Worm (Caenorhabditis elegans) whole organism, young adult: ENCODE measurements around the gene T05C12.15.

ENCODE experiments used
- cebp-2 ChIP-seq: fragments of 200-800 bp; sonication (Bioruptor generic); IDR thresholded peaks from 2 replicates; pipeline ENCODE4 v1.3.6; 2022; ENCODE audit warnings: missing genetic modification characterization, missing compliant biosample characterization
- nfya-1 ChIP-seq: sonication (generic microtip); optimal IDR thresholded peaks from 2 replicates; lab custom pipeline; 2017; ENCODE audit warnings: antibody characterized with exemption, missing compliant biosample characterization, missing genetic modification characterization, borderline replicate concordance; ENCODE audit not compliant: insufficient read depth

ce11 chrII:8218266-8218665, 48.9 kb downstream of the T05C12.15 start:
- TF ChIP-seq cebp-2 (GFP tag; lab: Robert Waterston, UW): no peak
- TF ChIP-seq nfya-1 (tag; lab: Kevin White, UChicago): no peak
